Worm (Caenorhabditis elegans): ENCODE measurements around the gene F26F4.5.

The F26F4.5 gene

DNA sequence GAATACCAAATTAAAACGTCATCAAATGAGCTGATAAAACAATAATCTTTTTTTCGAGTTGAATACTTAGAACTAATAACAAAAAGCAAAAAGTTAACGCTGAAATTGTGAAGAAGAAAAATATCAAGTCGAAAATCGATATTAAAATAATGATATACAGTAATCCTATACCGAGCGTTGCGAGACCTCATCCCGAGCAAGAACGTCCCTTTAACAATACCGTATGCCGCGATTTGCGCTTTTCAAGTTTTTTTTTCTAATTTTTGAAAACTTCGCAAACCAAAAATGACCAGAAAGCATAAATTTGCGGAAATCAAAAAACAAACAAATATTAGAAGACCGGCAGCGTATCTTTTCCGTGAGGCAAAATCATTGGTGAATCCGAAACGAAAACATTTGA, at the start of gene F26F4.5:
F26F4.5 (minus strand) TSS at position 256 of the 400 bp plus-strand sequence.
- no peak for TF ChIP-seq snpc-4 (tag; optimal IDR thresholded peaks at IDR 0.05)
- no peak for TF ChIP-seq nhr-237 (tag; optimal IDR thresholded peaks at IDR 0.05)
- TF ChIP-seq lsy-2 (tag; optimal IDR thresholded peaks at IDR 0.05) = no peak
- no peak for TF ChIP-seq ceh-39 (tag; optimal IDR thresholded peaks at IDR 0.05)
- no peak for TF ChIP-seq unc-62 (GFP tag; optimal IDR thresholded peaks at IDR 0.05)
- no peak for TF ChIP-seq cnd-1 (tag; optimal IDR thresholded peaks at IDR 0.05)
- TF ChIP-seq nhr-28 (tag; optimal IDR thresholded peaks at IDR 0.05) = no peak
- no peak for TF ChIP-seq hlh-1 (tag; optimal IDR thresholded peaks at IDR 0.05)
- TF ChIP-seq mab-5 (tag; optimal IDR thresholded peaks at IDR 0.05) = no peak
- no peak for TF ChIP-seq M03D4.4 (tag; optimal IDR thresholded peaks at IDR 0.05)
- TF ChIP-seq bed-3 (GFP tag; optimal IDR thresholded peaks at IDR 0.05) = no peak
- no peak for TF ChIP-seq elt-3 (tag; optimal IDR thresholded peaks at IDR 0.05)
- no peak for TF ChIP-seq lin-32 (GFP tag; optimal IDR thresholded peaks at IDR 0.05)
- TF ChIP-seq mep-1 (tag; optimal IDR thresholded peaks at IDR 0.05) = no peak
- no peak for TF ChIP-seq sem-2 (GFP tag; optimal IDR thresholded peaks at IDR 0.05)
- TF ChIP-seq ces-1 (GFP tag; optimal IDR thresholded peaks at IDR 0.05) = no peak

DNA sequence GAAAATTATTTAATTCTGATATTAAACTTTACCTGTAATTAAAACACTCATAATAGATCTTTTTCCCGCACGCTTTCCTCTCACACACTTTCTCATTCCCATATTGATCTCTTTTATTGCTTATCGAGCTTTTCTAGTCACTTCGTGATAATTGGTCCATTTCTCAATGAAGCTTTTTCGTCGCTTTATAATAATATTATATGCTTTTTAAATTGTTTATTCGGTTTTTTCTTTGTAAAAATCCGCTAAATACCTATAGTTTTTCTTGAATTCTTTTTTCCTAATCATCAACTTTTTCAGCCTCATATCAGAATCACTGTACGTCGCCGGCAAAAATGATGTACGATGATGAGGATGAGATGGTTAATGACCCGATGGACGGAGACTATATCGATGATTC, 48.2 kb upstream of the F26F4.5 start, which contains the start of gene rpb-2:
rpb-2 (plus strand) TSS at position 301 of the 400 bp plus-strand sequence.
- TF ChIP-seq ceh-83 (GFP tag; optimal IDR thresholded peaks at IDR 0.05) (no peak), drap-1 (GFP tag; optimal IDR thresholded peaks at IDR 0.05) (no peak), elt-1 (tag; optimal IDR thresholded peaks at IDR 0.05; ENCODE audit: borderline replicate concordance, insufficient read depth) (no peak), blmp-1 (tag; optimal IDR thresholded peaks at IDR 0.05) (no peak), flh-1 (GFP tag; optimal IDR thresholded peaks at IDR 0.05) (no peak), unc-62 (GFP tag; optimal IDR thresholded peaks at IDR 0.05) (no peak), mls-2 (tag; optimal IDR thresholded peaks at IDR 0.05) (no peak), pha-4 (tag; optimal IDR thresholded peaks at IDR 0.05) (no peak), sem-2 (GFP tag; optimal IDR thresholded peaks at IDR 0.05) (no peak), ceh-43 (GFP tag; optimal IDR thresholded peaks at IDR 0.05) (no peak), lin-13 (tag; optimal IDR thresholded peaks at IDR 0.05) (no peak), unc-39 (tag; optimal IDR thresholded peaks at IDR 0.05) (no peak), nhr-12 (tag; optimal IDR thresholded peaks at IDR 0.05) (no peak), M03D4.4 (tag; optimal IDR thresholded peaks at IDR 0.05) (no peak)

DNA sequence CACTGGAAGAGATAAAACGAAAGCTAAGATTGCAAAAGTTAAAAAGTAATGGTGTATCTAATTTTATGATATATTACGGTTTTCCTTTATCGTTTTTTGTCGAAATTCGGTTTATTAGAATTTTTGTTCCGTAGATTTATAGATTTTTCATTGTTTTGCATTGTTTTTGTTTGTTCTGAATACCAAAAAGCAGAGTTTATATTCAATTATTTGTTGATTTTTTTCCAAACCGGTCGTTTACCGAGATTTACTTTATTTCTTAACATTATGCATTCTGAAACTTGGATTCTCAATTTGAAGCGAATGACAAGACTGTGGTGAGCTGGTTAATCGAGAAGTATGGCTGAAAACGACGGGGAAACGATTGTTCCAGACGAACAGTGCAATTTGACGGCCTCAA, 46.0 kb upstream of the F26F4.5 start, which contains the start of gene fsn-1:
fsn-1 (plus strand) TSS at position 301 of the 400 bp plus-strand sequence.
- TF ChIP-seq nhr-12 (tag; optimal IDR thresholded peaks at IDR 0.05) (no peak), nhr-237 (tag; optimal IDR thresholded peaks at IDR 0.05) (no peak), ces-1 (GFP tag; optimal IDR thresholded peaks at IDR 0.05) (no peak), sptf-1 (tag; optimal IDR thresholded peaks at IDR 0.05) (no peak), nhr-28 (tag; optimal IDR thresholded peaks at IDR 0.05) (no peak), hlh-1 (tag; optimal IDR thresholded peaks at IDR 0.05) (no peak), M03D4.4 (tag; optimal IDR thresholded peaks at IDR 0.05) (no peak), unc-62 (GFP tag; optimal IDR thresholded peaks at IDR 0.05) (no peak), nhr-2 (tag; optimal IDR thresholded peaks at IDR 0.05) (no peak), sem-2 (GFP tag; optimal IDR thresholded peaks at IDR 0.05) (no peak), zip-8 (tag; optimal IDR thresholded peaks at IDR 0.05) (no peak), elt-3 (tag; optimal IDR thresholded peaks at IDR 0.05) (no peak), ceh-39 (tag; optimal IDR thresholded peaks at IDR 0.05) (no peak), tbx-8 (GFP tag; optimal IDR thresholded peaks at IDR 0.05) (no peak), blmp-1 (tag; optimal IDR thresholded peaks at IDR 0.05) (no peak)

DNA sequence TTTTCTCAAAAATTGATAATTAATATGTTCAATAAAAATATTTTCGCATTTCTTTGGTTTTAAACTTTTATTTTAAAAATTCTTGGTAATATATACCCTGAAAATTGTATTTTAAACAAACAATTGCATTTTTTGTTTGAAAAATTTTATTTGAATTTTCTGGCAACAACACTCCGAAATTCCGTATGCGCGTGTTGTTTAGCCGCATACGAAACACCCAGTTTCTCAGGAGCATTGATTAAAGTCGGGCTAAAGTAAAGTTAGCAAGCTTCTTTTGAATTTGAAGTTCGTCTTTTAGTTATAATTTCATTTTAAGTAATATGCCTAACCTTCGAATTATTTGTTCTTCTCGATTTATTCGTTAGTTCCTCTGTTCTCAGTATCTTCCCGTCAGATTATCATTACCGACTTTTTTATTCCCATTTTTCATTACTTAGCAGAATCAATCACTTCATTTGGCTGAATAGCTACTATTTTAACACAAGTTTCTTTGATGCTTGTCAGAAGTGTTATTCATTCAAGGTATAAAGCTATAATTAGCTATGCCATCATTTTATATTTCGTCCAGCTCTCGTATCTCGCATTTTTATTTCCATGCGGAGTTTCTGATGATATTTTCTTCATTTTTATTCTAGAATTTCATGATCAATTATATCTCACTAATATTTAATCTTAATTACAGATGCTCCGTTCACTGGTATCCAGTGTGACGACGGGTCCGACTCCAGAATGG, 44.0 kb upstream of the F26F4.5 start, which contains the start of gene mrps-18C:
mrps-18C (plus strand) TSS at position 683 of the 733 bp plus-strand sequence.
- TF ChIP-seq hlh-1 (tag; optimal IDR thresholded peaks at IDR 0.05) (no peak), mab-5 (tag; optimal IDR thresholded peaks at IDR 0.05) (no peak), tbx-8 (GFP tag; optimal IDR thresholded peaks at IDR 0.05) (no peak), ces-1 (GFP tag; optimal IDR thresholded peaks at IDR 0.05) (no peak), cnd-1 (tag; optimal IDR thresholded peaks at IDR 0.05) (no peak), bed-3 (GFP tag; optimal IDR thresholded peaks at IDR 0.05) (no peak), nhr-237 (tag; optimal IDR thresholded peaks at IDR 0.05) (no peak), ceh-83 (GFP tag; optimal IDR thresholded peaks at IDR 0.05) (no peak), lin-32 (GFP tag; optimal IDR thresholded peaks at IDR 0.05) (no peak), ztf-11 (tag; optimal IDR thresholded peaks at IDR 0.05) (no peak), nhr-12 (tag; optimal IDR thresholded peaks at IDR 0.05) (no peak), unc-120 (tag; optimal IDR thresholded peaks at IDR 0.05; ENCODE audit: poor library complexity, severe bottlenecking) (no peak), mls-2 (tag; optimal IDR thresholded peaks at IDR 0.05) (no peak), sptf-1 (tag; optimal IDR thresholded peaks at IDR 0.05) (no peak), nhr-76 (tag; optimal IDR thresholded peaks at IDR 0.05) (no peak), pha-4 (tag; optimal IDR thresholded peaks at IDR 0.05) (no peak), elt-1 (tag; optimal IDR thresholded peaks at IDR 0.05; ENCODE audit: borderline replicate concordance, insufficient read depth) (no peak), zip-8 (tag; optimal IDR thresholded peaks at IDR 0.05) (no peak)

All from whole organism, mixed stage, embryonic.